Worm (Caenorhabditis elegans): ENCODE measurements around the gene git-1.
A peak's percentile ranks its signal among the peaks of the same experiment; 100 is the strongest.

git-1 gene

DNA sequence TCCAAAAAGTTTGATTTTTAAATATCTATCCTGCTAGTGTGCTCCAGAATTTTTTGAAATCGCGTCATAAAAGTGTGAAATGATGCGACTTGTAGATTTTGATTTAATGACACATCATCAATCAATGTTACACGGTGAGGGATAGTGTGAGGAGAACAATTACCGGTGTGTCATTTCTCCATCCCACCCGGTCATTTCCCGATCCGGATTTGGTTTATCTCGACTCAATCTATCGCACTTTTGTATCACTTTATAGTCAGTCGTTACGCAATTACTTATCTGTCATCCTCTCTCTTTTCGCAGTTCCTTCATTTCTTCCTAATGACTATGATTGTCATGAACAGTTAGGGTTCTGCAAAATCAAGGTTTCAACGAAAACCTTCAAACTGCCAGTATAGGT, 4.5 kb upstream of the git-1 start:
- TF ChIP-seq unc-62 (GFP tag; optimal IDR thresholded peaks at IDR 0.05), result peak; percentile 82
- TF ChIP-seq F49E8.2 (tag; optimal IDR thresholded peaks at IDR 0.05; ENCODE audit: insufficient read depth), result no peak
- TF ChIP-seq tbp1 (GFP tag; optimal IDR thresholded peaks at IDR 0.05), result no peak
- TF ChIP-seq snpc-3.4 (tag; optimal IDR thresholded peaks at IDR 0.05), result no peak

- TF ChIP-seq ekl-4 (GFP tag; IDR thresholded peaks at IDR 0.05) (no peak), ztf-26 (tag; optimal IDR thresholded peaks at IDR 0.05) (no peak), K11D2.4 (GFP tag; IDR thresholded peaks at IDR 0.05) (no peak), tlf-1 (GFP tag; optimal IDR thresholded peaks at IDR 0.05) (no peak), T07F8.4 (tag; optimal IDR thresholded peaks at IDR 0.05) (no peak), ceh-79 (tag; optimal IDR thresholded peaks at IDR 0.05) (no peak), ccch-3 (GFP tag; optimal IDR thresholded peaks at IDR 0.05) (no peak), athp-1 (tag; optimal IDR thresholded peaks at IDR 0.05) (no peak), akir-1 (GFP tag; optimal IDR thresholded peaks at IDR 0.05) (no peak), dpl-1 (GFP tag; optimal IDR thresholded peaks at IDR 0.05) (no peak), egrh-3 (GFP tag; IDR thresholded peaks at IDR 0.05) (no peak), dox-1 (GFP tag; IDR thresholded peaks at IDR 0.05) (no peak), F37B4.10 (GFP tag; IDR thresholded peaks at IDR 0.05) (no peak), ztf-6 (GFP tag; IDR thresholded peaks at IDR 0.05) (no peak)
Measured at ce11 chrX:10521313-10521712, 3.4 kb upstream of the git-1 start, which contains the start of gene F14F3.4. Gene F14F3.4, minus strand, starts transcription at chrX:10521413.

- TF ChIP-seq dox-1 (GFP tag; IDR thresholded peaks at IDR 0.05) (0 out of 2 replicates have a peak, but pooled peaks have one; percentile 58), him-1 (tag; optimal IDR thresholded peaks at IDR 0.05) (no peak), ceh-79 (tag; optimal IDR thresholded peaks at IDR 0.05) (no peak), cebp-1 (GFP tag; IDR thresholded peaks at IDR 0.05) (no peak), cebp-1 (tag; optimal IDR thresholded peaks at IDR 0.05) (peak; percentile 0), nhr-80 (tag; optimal IDR thresholded peaks at IDR 0.05) (peak; percentile 83)
Measured at ce11 chrX:10527414-10527813, 2.7 kb downstream of the git-1 start.

DNA sequence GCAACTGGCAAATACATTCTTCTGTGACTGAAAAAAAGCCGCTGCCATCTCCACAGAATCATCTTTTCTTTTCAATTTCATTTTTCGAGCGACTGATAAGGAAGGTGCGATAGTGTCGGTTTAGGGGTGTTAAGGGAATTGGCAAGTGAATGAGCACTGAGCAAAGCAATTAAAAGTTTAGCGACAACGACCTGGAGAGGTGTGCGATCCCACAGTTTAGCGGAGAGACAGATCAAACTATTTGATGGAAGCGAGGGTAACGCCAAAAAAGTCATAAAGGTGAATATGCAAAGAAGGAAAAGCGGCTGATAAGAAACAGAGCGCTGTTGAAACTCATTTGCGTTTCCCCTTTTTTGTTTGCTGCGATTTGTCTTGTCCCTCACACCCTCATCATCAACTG, 4.3 kb downstream of the git-1 start, which contains the start of the genes F14F3.5 and slcf-1:
Gene F14F3.5, minus strand, starts transcription at position 234 of the 400 bp plus-strand sequence.
Gene slcf-1, plus strand, starts transcription at position 302 of the 400 bp plus-strand sequence.
- no peak for TF ChIP-seq him-1 (tag; optimal IDR thresholded peaks at IDR 0.05)
- no peak for TF ChIP-seq snpc-1.1 (tag; optimal IDR thresholded peaks at IDR 0.05; ENCODE audit: insufficient read depth)
- TF ChIP-seq nhr-80 (tag; optimal IDR thresholded peaks at IDR 0.05), result peak; percentile 88
- no peak for TF ChIP-seq B0019.2 (GFP tag; conservative IDR thresholded peaks at IDR 0.05)
- no peak for TF ChIP-seq cebp-2 (GFP tag; IDR thresholded peaks at IDR 0.05)
- TF ChIP-seq mes-4 (tag; optimal IDR thresholded peaks at IDR 0.05), result no peak
- no peak for TF ChIP-seq B0035.1 (tag; optimal IDR thresholded peaks at IDR 0.05)
- TF ChIP-seq egrh-3 (GFP tag; IDR thresholded peaks at IDR 0.05), result no peak
- peak; percentile 46; the same call in 1 of the 2 replicates for TF ChIP-seq dox-1 (GFP tag; IDR thresholded peaks at IDR 0.05)
- TF ChIP-seq hlh-12 (tag; optimal IDR thresholded peaks at IDR 0.05), result no peak
- no peak for TF ChIP-seq lin-26 (GFP tag; IDR thresholded peaks at IDR 0.05)
- no peak for TF ChIP-seq egl-18 (GFP tag; IDR thresholded peaks at IDR 0.05)
- no peak for TF ChIP-seq ceh-91 (GFP tag; IDR thresholded peaks at IDR 0.05)
- TF ChIP-seq zfh-2 (GFP tag; conservative IDR thresholded peaks at IDR 0.05), result no peak
- no peak for TF ChIP-seq F33H1.4 (GFP tag; IDR thresholded peaks at IDR 0.05)
- TF ChIP-seq F49E8.2 (tag; optimal IDR thresholded peaks at IDR 0.05; ENCODE audit: insufficient read depth), result no peak
